Fruit fly (Drosophila melanogaster) whole organism, embryonic: ENCODE results near the gene CG31122.

Experiments
- Aef1 ChIP-seq: fragments of 200-800 bp; sonication (Bioruptor generic); IDR thresholded peaks from 3 replicates; pipeline ENCODE4 v1.3.6; 2022; ENCODE audit warnings: missing biosample characterization, missing genetic modification characterization
- Atf3 ChIP-seq: fragments of 200-800 bp; sonication (Bioruptor generic); optimal IDR thresholded peaks from 3 replicates; lab custom pipeline; 2016; ENCODE audit warnings: missing biosample characterization, missing genetic modification characterization
- CG11085 ChIP-seq: fragments of 200-800 bp; sonication (Bioruptor generic); IDR thresholded peaks from 2 replicates; pipeline ENCODE4 v1.3.6; 2022; ENCODE audit warnings: missing biosample characterization, missing genetic modification characterization
- CG11504 ChIP-seq: fragments of 200-800 bp; sonication (Bioruptor generic); optimal IDR thresholded peaks from 3 replicates; lab custom pipeline; 2019; ENCODE audit warnings: missing biosample characterization, mild to moderate bottlenecking, missing genetic modification characterization, moderate library complexity
- CG11696 ChIP-seq: fragments of 200-800 bp; sonication (Bioruptor generic); IDR thresholded peaks from 2 replicates; pipeline ENCODE4 v1.3.6; 2022; ENCODE audit warnings: missing biosample characterization, missing genetic modification characterization
- CG12299 ChIP-seq: fragments of 200-800 bp; sonication (Bioruptor generic); optimal IDR thresholded peaks from 2 replicates; lab custom pipeline; 2018; ENCODE audit warnings: missing biosample characterization, mild to moderate bottlenecking, missing genetic modification characterization
- CG15011 ChIP-seq: fragments of 200-800 bp; sonication (Bioruptor generic); optimal IDR thresholded peaks from 3 replicates; lab custom pipeline; 2018; ENCODE audit warnings: missing biosample characterization, mild to moderate bottlenecking, missing genetic modification characterization
- CG17361 ChIP-seq: fragments of 200-800 bp; sonication (Bioruptor generic); IDR thresholded peaks from 3 replicates; pipeline ENCODE4 v1.3.6; 2022; ENCODE audit warnings: missing biosample characterization, missing genetic modification characterization
- CG18262 ChIP-seq: fragments of 200-800 bp; optimal IDR thresholded peaks from 3 replicates; lab custom pipeline; 2019; ENCODE audit warnings: missing biosample characterization, mild to moderate bottlenecking, missing genetic modification characterization, moderate library complexity
- CG18599 ChIP-seq: fragments of 200-800 bp; sonication (Bioruptor generic); optimal IDR thresholded peaks from 3 replicates; lab custom pipeline; 2017; ENCODE audit warnings: missing biosample characterization, missing genetic modification characterization, mild to moderate bottlenecking, moderate library complexity, missing genetic modification reagents
- CG2678 ChIP-seq: fragments of 200-800 bp; sonication (Bioruptor generic); optimal IDR thresholded peaks from 3 replicates; lab custom pipeline; 2019; ENCODE audit warnings: missing biosample characterization, mild to moderate bottlenecking, missing genetic modification characterization, moderate library complexity
- CG2875 ChIP-seq: fragments of 200-800 bp; sonication (Bioruptor generic); optimal IDR thresholded peaks from 2 replicates; lab custom pipeline; 2017; ENCODE audit warnings: missing biosample characterization, mild to moderate bottlenecking, missing genetic modification characterization, missing genetic modification reagents
- CG31365 ChIP-seq: fragments of 200-800 bp; sonication (Bioruptor generic); optimal IDR thresholded peaks from 2 replicates; lab custom pipeline; 2018; ENCODE audit warnings: missing biosample characterization, mild to moderate bottlenecking, missing genetic modification characterization
- CG3281 ChIP-seq: fragments of 200-800 bp; sonication (Bioruptor generic); optimal IDR thresholded peaks from 3 replicates; lab custom pipeline; 2017; ENCODE audit warnings: missing biosample characterization, mild to moderate bottlenecking, missing genetic modification characterization
- CG43689 ChIP-seq: fragments of 200-800 bp; sonication (Bioruptor generic); IDR thresholded peaks from 2 replicates; pipeline ENCODE4 v1.3.6; 2022; ENCODE audit warnings: missing biosample characterization, missing genetic modification characterization
- CG4730 ChIP-seq: fragments of 200-800 bp; sonication (Bioruptor generic); IDR thresholded peaks from 2 replicates; pipeline ENCODE4 v1.3.6; 2022; ENCODE audit warnings: missing biosample characterization, missing genetic modification characterization
- CG4820 ChIP-seq: fragments of 200-800 bp; sonication (Bioruptor generic); optimal IDR thresholded peaks from 3 replicates; lab custom pipeline; 2016; ENCODE audit warnings: missing biosample characterization, missing genetic modification characterization
- CG4854 ChIP-seq: fragments of 200-800 bp; sonication (Bioruptor generic); optimal IDR thresholded peaks from 2 replicates; lab custom pipeline; 2016; ENCODE audit warnings: missing biosample characterization, missing genetic modification characterization, inconsistent platforms
- CG5180 ChIP-seq: fragments of 200-800 bp; sonication (Bioruptor generic); optimal IDR thresholded peaks from 3 replicates; lab custom pipeline; 2017; ENCODE audit warnings: missing biosample characterization, missing genetic modification characterization, mild to moderate bottlenecking, moderate library complexity, missing genetic modification reagents
- CG6175 ChIP-seq: fragments of 200-800 bp; sonication (Bioruptor generic); IDR thresholded peaks from 3 replicates; pipeline ENCODE4 v1.3.6; 2022; ENCODE audit warnings: missing biosample characterization, missing genetic modification characterization
- CG6254 ChIP-seq: fragments of 200-800 bp; sonication (Bioruptor generic); optimal IDR thresholded peaks from 3 replicates; lab custom pipeline; 2017; ENCODE audit warnings: mild to moderate bottlenecking, missing biosample characterization, missing genetic modification reagents, missing genetic modification characterization
- CG7271 ChIP-seq: fragments of 200-800 bp; sonication (Bioruptor generic); optimal IDR thresholded peaks from 2 replicates; lab custom pipeline; 2018; ENCODE audit warnings: missing biosample characterization, mild to moderate bottlenecking, missing genetic modification characterization, moderate library complexity
- CG7372 ChIP-seq: fragments of 200-800 bp; sonication (Bioruptor generic); IDR thresholded peaks from 2 replicates; pipeline ENCODE4 v1.3.6; 2022; ENCODE audit warnings: missing biosample characterization, missing genetic modification characterization
- CG7928 ChIP-seq: fragments of 200-800 bp; sonication (Bioruptor generic); optimal IDR thresholded peaks from 2 replicates; lab custom pipeline; 2017; ENCODE audit warnings: missing biosample characterization, mild to moderate bottlenecking, missing genetic modification characterization
- CG7963 ChIP-seq: fragments of 200-800 bp; sonication (Bioruptor generic); IDR thresholded peaks from 3 replicates; pipeline ENCODE4 v1.3.6; 2022; ENCODE audit warnings: missing biosample characterization, missing genetic modification characterization; ENCODE audit not compliant: partially characterized antibody
- CG8281 ChIP-seq: fragments of 200-800 bp; sonication (Bioruptor generic); optimal IDR thresholded peaks from 2 replicates; lab custom pipeline; 2018; ENCODE audit warnings: missing biosample characterization, mild to moderate bottlenecking, missing genetic modification characterization, moderate library complexity
- D19B ChIP-seq: fragments of 200-800 bp; sonication (Bioruptor generic); optimal IDR thresholded peaks from 2 replicates; lab custom pipeline; 2017; ENCODE audit warnings: missing biosample characterization, mild to moderate bottlenecking, missing genetic modification characterization
- Gsc ChIP-seq: fragments of 200-800 bp; sonication (Bioruptor generic); IDR thresholded peaks from 2 replicates; pipeline ENCODE4 v1.3.6; 2022; ENCODE audit warnings: missing biosample characterization, missing genetic modification characterization
- HLH4C ChIP-seq: fragments of 200-800 bp; sonication (Bioruptor generic); IDR thresholded peaks from 3 replicates; pipeline ENCODE4 v1.3.6; 2022; ENCODE audit warnings: missing biosample characterization, missing genetic modification characterization; ENCODE audit not compliant: partially characterized antibody
- Hr39 ChIP-seq: fragments of >200 bp; optimal IDR thresholded peaks from 2 replicates; lab custom pipeline; 2017
- Lim3 ChIP-seq: fragments of 200-800 bp; sonication (Bioruptor generic); IDR thresholded peaks from 2 replicates; pipeline ENCODE4 v1.3.6; 2022; ENCODE audit warnings: missing biosample characterization, missing genetic modification characterization
- Mad ChIP-seq: fragments of 200-800 bp; sonication (Bioruptor generic); optimal IDR thresholded peaks from 2 replicates; lab custom pipeline; 2016; ENCODE audit warnings: missing biosample characterization, missing genetic modification characterization
- Mes4 ChIP-seq: fragments of 200-800 bp; sonication (Bioruptor generic); optimal IDR thresholded peaks from 2 replicates; lab custom pipeline; 2016; ENCODE audit warnings: missing biosample characterization, missing genetic modification characterization
- Nf-YC ChIP-seq: fragments of 200-800 bp; optimal IDR thresholded peaks from 3 replicates; lab custom pipeline; 2019; ENCODE audit warnings: missing biosample characterization, mild to moderate bottlenecking, missing genetic modification characterization, moderate library complexity
- bigmax ChIP-seq: fragments of 200-800 bp; sonication (Bioruptor generic); optimal IDR thresholded peaks from 2 replicates; lab custom pipeline; 2018; ENCODE audit warnings: missing biosample characterization, mild to moderate bottlenecking, missing genetic modification characterization
- cas ChIP-seq: fragments of 200-800 bp; sonication (Bioruptor generic); IDR thresholded peaks from 2 replicates; pipeline ENCODE4 v1.3.6; 2022; ENCODE audit warnings: missing biosample characterization, missing genetic modification characterization
- gce ChIP-seq: fragments of 200-800 bp; sonication (Bioruptor generic); IDR thresholded peaks from 3 replicates; pipeline ENCODE4 v1.3.6; 2022; ENCODE audit warnings: missing biosample characterization, missing genetic modification characterization
- gro ChIP-seq: fragments of 200-800 bp; sonication (Bioruptor generic); optimal IDR thresholded peaks from 2 replicates; lab custom pipeline; 2016; ENCODE audit warnings: missing biosample characterization, missing genetic modification characterization
- hb ChIP-seq: fragments of 200-800 bp; sonication (Bioruptor generic); IDR thresholded peaks from 3 replicates; pipeline ENCODE4 v1.3.6; 2022; ENCODE audit warnings: missing biosample characterization, missing genetic modification characterization; ENCODE audit not compliant: partially characterized antibody
- jumu ChIP-seq: fragments of 200-800 bp; sonication (Bioruptor generic); optimal IDR thresholded peaks from 3 replicates; lab custom pipeline; 2016; ENCODE audit warnings: missing biosample characterization, missing genetic modification characterization
- luna ChIP-seq: fragments of 200-800 bp; sonication (Bioruptor generic); optimal IDR thresholded peaks from 2 replicates; lab custom pipeline; 2016; ENCODE audit warnings: missing biosample characterization, missing genetic modification characterization
- nerfin-1 ChIP-seq: fragments of 200-800 bp; sonication (Bioruptor generic); optimal IDR thresholded peaks from 3 replicates; lab custom pipeline; 2019; ENCODE audit warnings: missing biosample characterization, mild to moderate bottlenecking, missing genetic modification characterization, moderate library complexity
- row ChIP-seq: fragments of 200-800 bp; sonication (Bioruptor generic); IDR thresholded peaks from 3 replicates; pipeline ENCODE4 v1.3.6; 2022; ENCODE audit warnings: missing biosample characterization, missing genetic modification characterization
- shn ChIP-seq: fragments of 200-800 bp; sonication (Bioruptor generic); optimal IDR thresholded peaks from 3 replicates; lab custom pipeline; 2016; ENCODE audit warnings: missing biosample characterization, missing genetic modification characterization
- sim ChIP-seq: fragments of 200-800 bp; sonication (Bioruptor generic); IDR thresholded peaks from 2 replicates; pipeline ENCODE4 v1.3.6; 2022; ENCODE audit warnings: missing biosample characterization, missing genetic modification characterization
- slou ChIP-seq: fragments of 200-800 bp; sonication (Bioruptor generic); optimal IDR thresholded peaks from 3 replicates; lab custom pipeline; 2016; ENCODE audit warnings: missing biosample characterization, missing genetic modification characterization
- ssp ChIP-seq: fragments of 200-800 bp; sonication (Bioruptor generic); IDR thresholded peaks from 2 replicates; pipeline ENCODE4 v1.3.6; 2022; ENCODE audit warnings: missing biosample characterization, missing genetic modification characterization
- vnd ChIP-seq: fragments of 200-800 bp; sonication (Bioruptor generic); IDR thresholded peaks from 3 replicates; pipeline ENCODE4 v1.3.6; 2022; ENCODE audit warnings: missing biosample characterization, missing genetic modification characterization; ENCODE audit not compliant: partially characterized antibody
- wek ChIP-seq: fragments of 200-800 bp; sonication (Bioruptor generic); optimal IDR thresholded peaks from 3 replicates; lab custom pipeline; 2018; ENCODE audit warnings: missing biosample characterization, mild to moderate bottlenecking, missing genetic modification characterization, moderate library complexity
- zfh2 ChIP-seq: fragments of 200-800 bp; sonication (Bioruptor generic); optimal IDR thresholded peaks from 2 replicates; lab custom pipeline; 2016; ENCODE audit warnings: missing biosample characterization, missing genetic modification characterization

Gene CG31122

DNA sequence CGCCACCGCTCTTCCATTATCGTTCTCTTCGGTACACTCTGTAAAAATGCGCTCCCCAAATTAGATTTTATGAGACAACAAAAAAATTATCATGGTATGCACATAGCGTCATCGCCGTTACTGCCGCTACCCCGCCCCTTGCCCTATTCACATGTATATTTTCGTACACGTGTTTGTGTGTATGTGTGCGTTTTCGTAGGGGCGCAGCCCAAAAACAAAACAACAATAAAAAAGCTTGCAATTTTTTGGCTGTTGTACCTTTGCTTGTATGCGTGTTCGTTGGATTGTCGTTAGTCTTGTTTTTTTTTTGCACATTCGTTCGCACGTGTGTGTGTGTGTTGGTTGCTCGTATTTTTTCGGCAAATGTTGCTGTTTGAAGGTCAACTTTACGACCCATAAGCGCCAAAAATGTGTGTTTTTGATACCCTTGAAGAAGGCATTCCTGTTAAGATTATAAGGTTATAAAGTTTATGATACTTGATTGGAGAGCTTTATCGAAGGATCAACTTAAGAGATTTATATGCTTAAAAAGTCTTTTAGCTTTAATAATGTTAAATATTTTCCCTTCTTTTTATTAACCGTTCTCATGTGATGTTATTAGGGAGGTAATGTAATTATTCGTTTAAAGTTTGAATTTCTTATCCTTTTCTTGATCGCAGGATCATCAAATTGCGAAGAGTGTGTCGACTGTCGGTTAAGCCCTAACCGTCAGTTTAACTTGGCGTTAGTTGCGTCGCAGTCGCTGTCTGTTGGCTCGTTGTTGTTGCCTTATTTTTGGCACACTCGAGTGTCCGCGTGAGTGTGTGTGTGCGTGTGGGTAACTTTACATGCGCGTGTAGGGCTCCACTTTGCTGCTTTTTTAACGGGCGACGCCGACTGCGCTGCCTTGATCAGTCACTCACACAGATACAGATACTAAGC lies 35.6 kb upstream of the CG31122 start (continued):
- TF ChIP-seq Nf-YC (tag; lab: Kevin White, UChicago) (no peak), CG7963 (GFP tag; lab: Robert Waterston, UW) (no peak), HLH4C (GFP tag; lab: Robert Waterston, UW) (no peak), vnd (GFP tag; lab: Robert Waterston, UW) (no peak), CG6254 (GFP tag; lab: Kevin White, UChicago) (no peak), CG5180 (GFP tag; lab: Kevin White, UChicago) (no peak), CG18599 (GFP tag; lab: Kevin White, UChicago) (peak; percentile 66), Aef1 (GFP tag; lab: Robert Waterston, UW) (no peak), hb (GFP tag; lab: Robert Waterston, UW) (no peak), CG4854 (no peak), CG7271 (tag; lab: Kevin White, UChicago) (no peak), CG2875 (GFP tag; lab: Kevin White, UChicago) (no peak), CG8281 (tag; lab: Kevin White, UChicago) (no peak), Lim3 (GFP tag; lab: Robert Waterston, UW) (no peak), Atf3 (GFP tag; lab: Kevin White, UChicago) (no peak), CG6175 (GFP tag; lab: Robert Waterston, UW) (no peak), CG4820 (GFP tag; lab: Kevin White, UChicago) (no peak), bigmax (GFP tag; lab: Kevin White, UChicago) (no peak), CG4730 (GFP tag; lab: Robert Waterston, UW) (no peak), shn (GFP tag; lab: Kevin White, UChicago) (peak; percentile 13), CG15011 (GFP tag; lab: Kevin White, UChicago) (peak; percentile 7), CG7928 (GFP tag; lab: Kevin White, UChicago) (peak; percentile 29), slou (GFP tag; lab: Kevin White, UChicago) (no peak), sim (GFP tag; lab: Robert Waterston, UW) (no peak), CG3281 (GFP tag; lab: Kevin White, UChicago) (peak; percentile 65), gce (no peak), CG2678 (tag; lab: Kevin White, UChicago) (peak; percentile 70), wek (GFP tag; lab: Kevin White, UChicago) (no peak), CG43689 (GFP tag; lab: Robert Waterston, UW) (no peak), cas (GFP tag; lab: Robert Waterston, UW) (no peak), Gsc (no peak), jumu (GFP tag; lab: Kevin White, UChicago) (no peak), CG11696 (GFP tag; lab: Robert Waterston, UW) (no peak), CG17361 (GFP tag; lab: Robert Waterston, UW) (no peak), CG7372 (GFP tag; lab: Robert Waterston, UW) (no peak), CG11504 (tag; lab: Kevin White, UChicago) (no peak), gro (GFP tag; lab: Kevin White, UChicago) (peak; percentile 51), ssp (no peak), nerfin-1 (tag; lab: Kevin White, UChicago) (no peak), Mad (GFP tag; lab: Kevin White, UChicago) (no peak), luna (no peak), CG11085 (GFP tag; lab: Robert Waterston, UW) (no peak), CG12299 (tag; lab: Kevin White, UChicago) (no peak), CG18262 (tag; lab: Kevin White, UChicago) (no peak), zfh2 (GFP tag; lab: Kevin White, UChicago) (peak; percentile 89), D19B (GFP tag; lab: Kevin White, UChicago) (peak; percentile 73), row (GFP tag; lab: Robert Waterston, UW) (no peak), CG31365 (tag; lab: Kevin White, UChicago) (no peak), Hr39 (no peak), Mes4 (GFP tag; lab: Kevin White, UChicago) (no peak)
